Fruit fly (Drosophila melanogaster) whole organism, embryonic: Measurements from ENCODE around the gene Cdk1.

Experiments
- B-H1 ChIP-seq: fragments of 200-800 bp; sonication (Bioruptor generic); IDR thresholded peaks from 3 replicates; pipeline ENCODE4 v1.3.6; 2022; ENCODE audit warnings: missing biosample characterization, missing genetic modification characterization
- Bgb ChIP-seq: fragments of 200-800 bp; sonication (Bioruptor generic); IDR thresholded peaks from 2 replicates; pipeline ENCODE4 v1.3.6; 2022; ENCODE audit warnings: missing biosample characterization, missing genetic modification characterization; ENCODE audit not compliant: partially characterized antibody
- Bteb2 ChIP-seq: fragments of 200-800 bp; sonication (Bioruptor generic); optimal IDR thresholded peaks from 2 replicates; lab custom pipeline; 2016; ENCODE audit warnings: missing biosample characterization, missing genetic modification characterization
- CG11560 ChIP-seq: fragments of 200-800 bp; sonication (Bioruptor generic); IDR thresholded peaks from 3 replicates; pipeline ENCODE4 v1.3.6; 2022; ENCODE audit warnings: missing biosample characterization, missing genetic modification characterization
- CG12071 ChIP-seq: fragments of 200-800 bp; sonication (Bioruptor generic); optimal IDR thresholded peaks from 3 replicates; lab custom pipeline; 2018; ENCODE audit warnings: missing biosample characterization, mild to moderate bottlenecking, missing genetic modification characterization
- CG12104 ChIP-seq: fragments of 200-800 bp; sonication (Bioruptor generic); optimal IDR thresholded peaks from 3 replicates; lab custom pipeline; 2016; ENCODE audit warnings: missing biosample characterization, missing genetic modification characterization
- CG12219 ChIP-seq: fragments of 200-800 bp; sonication (Bioruptor generic); optimal IDR thresholded peaks from 3 replicates; lab custom pipeline; 2018; ENCODE audit warnings: missing biosample characterization, mild to moderate bottlenecking, missing genetic modification characterization
- CG13894 ChIP-seq: fragments of 200-800 bp; sonication (Bioruptor generic); optimal IDR thresholded peaks from 3 replicates; lab custom pipeline; 2018; ENCODE audit warnings: missing biosample characterization, mild to moderate bottlenecking, missing genetic modification characterization, moderate library complexity
- CG15514 ChIP-seq: fragments of 200-800 bp; sonication (Bioruptor generic); optimal IDR thresholded peaks from 3 replicates; lab custom pipeline; 2017; ENCODE audit warnings: missing biosample characterization, missing genetic modification characterization, mild to moderate bottlenecking, moderate library complexity, missing genetic modification reagents
- CG18011 ChIP-seq: fragments of 200-800 bp; sonication (Bioruptor generic); optimal IDR thresholded peaks from 2 replicates; lab custom pipeline; 2017; ENCODE audit warnings: missing biosample characterization, missing genetic modification characterization, mild to moderate bottlenecking, moderate library complexity, missing genotype
- CG2678 ChIP-seq: fragments of 200-800 bp; sonication (Bioruptor generic); optimal IDR thresholded peaks from 3 replicates; lab custom pipeline; 2019; ENCODE audit warnings: missing biosample characterization, mild to moderate bottlenecking, missing genetic modification characterization, moderate library complexity
- CG31441 ChIP-seq: fragments of 200-800 bp; sonication (Bioruptor generic); IDR thresholded peaks from 2 replicates; pipeline ENCODE4 v1.3.6; 2022; ENCODE audit warnings: missing biosample characterization, missing genetic modification characterization
- CG32532 ChIP-seq: fragments of 200-800 bp; sonication (Bioruptor generic); IDR thresholded peaks from 2 replicates; pipeline ENCODE4 v1.3.6; 2022; ENCODE audit warnings: missing biosample characterization, missing genetic modification characterization
- CG7963 ChIP-seq: fragments of 200-800 bp; sonication (Bioruptor generic); IDR thresholded peaks from 3 replicates; pipeline ENCODE4 v1.3.6; 2022; ENCODE audit warnings: missing biosample characterization, missing genetic modification characterization; ENCODE audit not compliant: partially characterized antibody
- CG8924 ChIP-seq: fragments of 200-800 bp; optimal IDR thresholded peaks from 3 replicates; lab custom pipeline; 2019; ENCODE audit warnings: missing biosample characterization, mild to moderate bottlenecking, missing genetic modification characterization, moderate library complexity
- CG9727 ChIP-seq: fragments of 200-800 bp; sonication (Bioruptor generic); optimal IDR thresholded peaks from 3 replicates; lab custom pipeline; 2017; ENCODE audit warnings: missing biosample characterization, mild to moderate bottlenecking, missing genetic modification characterization
- CG9932 ChIP-seq: fragments of 200-800 bp; sonication (Bioruptor generic); IDR thresholded peaks from 2 replicates; pipeline ENCODE4 v1.3.6; 2022; ENCODE audit warnings: missing biosample characterization, missing genetic modification characterization
- CTCF ChIP-seq: fragments of 200-800 bp; sonication (Bioruptor generic); optimal IDR thresholded peaks from 2 replicates; lab custom pipeline; 2017; ENCODE audit warnings: missing biosample characterization, mild to moderate bottlenecking, missing genetic modification characterization, moderate library complexity
- Deaf1 ChIP-seq: fragments of 200-800 bp; optimal IDR thresholded peaks from 3 replicates; lab custom pipeline; 2019; ENCODE audit warnings: missing biosample characterization, mild to moderate bottlenecking, missing genetic modification characterization, moderate library complexity
- Doc3 ChIP-seq: fragments of 200-800 bp; sonication (Bioruptor generic); IDR thresholded peaks from 3 replicates; pipeline ENCODE4 v1.3.6; 2022; ENCODE audit warnings: missing biosample characterization, missing genetic modification characterization; ENCODE audit not compliant: partially characterized antibody
- Eip74EF ChIP-seq, 2 experiments: fragments of 200-800 bp in 1 of 2; fragments of >200 bp in 1 of 2; sonication (Bioruptor generic) in 1 of 2; optimal IDR thresholded peaks; 2 replicates each; lab custom pipeline; 2017 to 2019; ENCODE audit warnings: missing biosample characterization in 2 of 2, missing genetic modification characterization in 2 of 2, mild to moderate bottlenecking in 1 of 2, moderate library complexity in 1 of 2
- Gsc ChIP-seq: fragments of 200-800 bp; sonication (Bioruptor generic); IDR thresholded peaks from 2 replicates; pipeline ENCODE4 v1.3.6; 2022; ENCODE audit warnings: missing biosample characterization, missing genetic modification characterization
- HLH54F ChIP-seq: fragments of 200-800 bp; sonication (Bioruptor generic); optimal IDR thresholded peaks from 3 replicates; lab custom pipeline; 2016; ENCODE audit warnings: missing biosample characterization, missing genetic modification characterization
- HmgD ChIP-seq: fragments of 200-800 bp; sonication (Bioruptor generic); optimal IDR thresholded peaks from 3 replicates; lab custom pipeline; 2016; ENCODE audit warnings: missing biosample characterization, missing genetic modification characterization
- MBD-R2 ChIP-seq: fragments of 200-800 bp; sonication (Bioruptor generic); IDR thresholded peaks from 2 replicates; pipeline ENCODE4 v1.3.6; 2022; ENCODE audit warnings: missing biosample characterization, missing genetic modification characterization
- NC2β ChIP-seq: fragments of 200-800 bp; sonication (Bioruptor generic); optimal IDR thresholded peaks from 2 replicates; lab custom pipeline; 2016; ENCODE audit warnings: missing biosample characterization, missing genetic modification characterization
- Nf-YC ChIP-seq: fragments of 200-800 bp; optimal IDR thresholded peaks from 3 replicates; lab custom pipeline; 2019; ENCODE audit warnings: missing biosample characterization, mild to moderate bottlenecking, missing genetic modification characterization, moderate library complexity
- Rx ChIP-seq: fragments of 200-800 bp; sonication (Bioruptor generic); IDR thresholded peaks from 2 replicates; pipeline ENCODE4 v1.3.6; 2022; ENCODE audit warnings: missing biosample characterization, missing genetic modification characterization
- Scr ChIP-seq: fragments of 200-800 bp; sonication (Bioruptor generic); IDR thresholded peaks from 2 replicates; pipeline ENCODE4 v1.3.6; 2022; ENCODE audit warnings: missing biosample characterization, missing genetic modification characterization; ENCODE audit not compliant: partially characterized antibody
- Six4 ChIP-seq: fragments of 200-800 bp; sonication (Bioruptor generic); optimal IDR thresholded peaks from 2 replicates; lab custom pipeline; 2016; ENCODE audit warnings: missing biosample characterization, missing genetic modification characterization
- Sry-δ ChIP-seq: fragments of 200-800 bp; sonication (Bioruptor generic); optimal IDR thresholded peaks from 2 replicates; lab custom pipeline; 2016; ENCODE audit warnings: missing biosample characterization, missing genetic modification characterization
- Tbp ChIP-seq: fragments of >200 bp; optimal IDR thresholded peaks from 2 replicates; lab custom pipeline; 2018; ENCODE audit warnings: missing biosample characterization, missing genetic modification characterization
- ase ChIP-seq: fragments of 200-800 bp; sonication (Bioruptor generic); IDR thresholded peaks from 3 replicates; pipeline ENCODE4 v1.3.6; 2022; ENCODE audit warnings: missing biosample characterization, missing genetic modification characterization
- bigmax ChIP-seq: fragments of 200-800 bp; sonication (Bioruptor generic); optimal IDR thresholded peaks from 2 replicates; lab custom pipeline; 2018; ENCODE audit warnings: missing biosample characterization, mild to moderate bottlenecking, missing genetic modification characterization
- ems ChIP-seq: fragments of 200-800 bp; sonication (Bioruptor generic); optimal IDR thresholded peaks from 3 replicates; lab custom pipeline; 2016; ENCODE audit warnings: missing biosample characterization, missing genetic modification characterization
- eve ChIP-seq, 2 experiments: fragments of >200 bp; optimal IDR thresholded peaks; 2 replicates each; lab custom pipeline; 2017; ENCODE audit warnings: missing biosample characterization in 2 of 2, missing genetic modification characterization in 2 of 2
- exex ChIP-seq: fragments of 200-800 bp; sonication (Bioruptor generic); optimal IDR thresholded peaks from 4 replicates; lab custom pipeline; 2018; ENCODE audit warnings: missing biosample characterization, mild to moderate bottlenecking, missing genetic modification characterization, moderate library complexity
- gce ChIP-seq: fragments of 200-800 bp; sonication (Bioruptor generic); IDR thresholded peaks from 3 replicates; pipeline ENCODE4 v1.3.6; 2022; ENCODE audit warnings: missing biosample characterization, missing genetic modification characterization
- hkb ChIP-seq, 2 experiments: fragments of 200-800 bp in 1 of 2; fragments of >200 bp in 1 of 2; sonication (Bioruptor generic) in 1 of 2; IDR thresholded peaks in 1 of 2; optimal IDR thresholded peaks in 1 of 2; 2 replicates each; pipeline versions ENCODE4 v1.3.6 to Lab custom; 2017 to 2022; ENCODE audit warnings: missing biosample characterization in 1 of 2, missing genetic modification characterization in 1 of 2
- insv ChIP-seq, 2 experiments: fragments of 200-800 bp; sonication (Bioruptor generic); optimal IDR thresholded peaks; 3 replicates each; lab custom pipeline; 2016 to 2018; ENCODE audit warnings: missing biosample characterization in 2 of 2, missing genetic modification characterization in 2 of 2
- ken ChIP-seq: fragments of 200-800 bp; sonication (Bioruptor generic); IDR thresholded peaks from 3 replicates; pipeline ENCODE4 v1.3.6; 2022; ENCODE audit warnings: missing biosample characterization, missing genetic modification characterization
- p53 ChIP-seq: fragments of 200-800 bp; sonication (Bioruptor generic); optimal IDR thresholded peaks from 2 replicates; lab custom pipeline; 2016; ENCODE audit warnings: missing biosample characterization, missing genetic modification characterization
- pb ChIP-seq: fragments of 200-800 bp; sonication (Bioruptor generic); optimal IDR thresholded peaks from 3 replicates; lab custom pipeline; 2016; ENCODE audit warnings: missing biosample characterization, missing genetic modification characterization
- sob ChIP-seq: fragments of 200-800 bp; sonication (Bioruptor generic); IDR thresholded peaks from 2 replicates; pipeline ENCODE4 v1.3.6; 2022; ENCODE audit warnings: missing biosample characterization, missing genetic modification characterization
- sqz ChIP-seq: fragments of 200-800 bp; sonication (Bioruptor generic); optimal IDR thresholded peaks from 3 replicates; lab custom pipeline; 2018; ENCODE audit warnings: missing biosample characterization, mild to moderate bottlenecking, missing genetic modification characterization
- tap ChIP-seq: fragments of 200-800 bp; optimal IDR thresholded peaks from 3 replicates; lab custom pipeline; 2019; ENCODE audit warnings: missing biosample characterization, mild to moderate bottlenecking, missing genetic modification characterization, moderate library complexity
- tgo ChIP-seq: fragments of 200-800 bp; sonication (Bioruptor generic); IDR thresholded peaks from 3 replicates; pipeline ENCODE4 v1.3.6; 2022; ENCODE audit warnings: missing biosample characterization, missing genetic modification characterization
- vvl ChIP-seq: fragments of 200-800 bp; sonication (Bioruptor generic); IDR thresholded peaks from 2 replicates; pipeline ENCODE4 v1.3.6; 2022; ENCODE audit warnings: missing biosample characterization, missing genetic modification characterization

Gene Cdk1

DNA sequence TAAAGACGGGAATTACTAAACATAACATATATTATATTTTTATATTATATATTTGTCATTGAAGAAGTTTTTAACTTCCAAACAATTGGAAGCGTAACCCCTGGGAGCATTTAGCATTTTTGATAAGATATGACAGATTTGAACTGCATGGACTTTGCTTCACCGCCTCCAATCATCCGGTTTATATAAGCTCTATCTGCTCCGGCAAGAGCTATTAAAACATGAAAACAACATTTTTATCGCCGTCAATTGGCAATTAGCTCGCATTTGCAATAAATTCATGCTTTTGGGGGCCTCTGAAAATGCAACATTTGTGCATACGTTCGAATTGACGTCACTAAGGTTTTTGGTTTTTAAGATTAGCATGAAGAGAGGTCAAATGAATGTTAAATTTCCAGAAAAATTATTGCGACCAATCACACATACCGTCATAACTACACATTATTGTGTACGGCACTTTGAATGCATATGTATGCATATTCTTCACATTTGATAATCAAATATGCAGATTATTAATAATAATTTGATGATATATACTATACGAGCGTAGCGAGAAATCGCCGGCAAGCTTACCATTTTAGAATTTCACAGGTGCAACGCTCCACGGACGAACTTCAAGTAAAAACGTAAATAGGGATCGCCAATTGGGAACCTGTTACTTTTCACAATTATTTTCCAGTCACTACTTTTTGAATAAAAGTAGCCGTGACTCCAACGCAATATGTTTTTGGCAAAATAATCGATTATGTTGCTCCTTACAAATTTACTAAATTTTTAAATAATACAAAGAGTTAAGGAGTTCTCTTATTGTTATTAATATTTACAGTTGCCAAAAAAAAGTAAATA is 9.8 kb upstream of the Cdk1 start, which contains the start of gene Mdh1 (continued):
- TF ChIP-seq Rx (GFP tag; lab: Robert Waterston, UW) (no peak), HmgD (no peak), Six4 (GFP tag; lab: Kevin White, UChicago) (no peak), Scr (GFP tag; lab: Robert Waterston, UW) (0 out of 2 replicates have a peak, but pooled peaks have one; percentile 35), CG31441 (GFP tag; lab: Robert Waterston, UW) (peak; percentile 97), Eip74EF (GFP tag; optimal IDR thresholded peaks at IDR 0.05; lab: Kevin White, UChicago) (no peak), HLH54F (GFP tag; lab: Kevin White, UChicago) (no peak), Gsc (no peak), Nf-YC (tag; lab: Kevin White, UChicago) (peak; percentile 29), insv (GFP tag; optimal IDR thresholded peaks at IDR 0.05; lab: Kevin White, UChicago) (peak in 1 of 2 experiments; percentile 43), vvl (peak; percentile 7; the same call in 1 of the 2 replicates), tap (tag; lab: Kevin White, UChicago) (no peak), sqz (GFP tag; lab: Kevin White, UChicago) (no peak), tgo (GFP tag; lab: Robert Waterston, UW) (no peak), CG15514 (peak; percentile 72), Bteb2 (no peak), Bgb (no peak; the same call in 1 of the 2 replicates)

DNA sequence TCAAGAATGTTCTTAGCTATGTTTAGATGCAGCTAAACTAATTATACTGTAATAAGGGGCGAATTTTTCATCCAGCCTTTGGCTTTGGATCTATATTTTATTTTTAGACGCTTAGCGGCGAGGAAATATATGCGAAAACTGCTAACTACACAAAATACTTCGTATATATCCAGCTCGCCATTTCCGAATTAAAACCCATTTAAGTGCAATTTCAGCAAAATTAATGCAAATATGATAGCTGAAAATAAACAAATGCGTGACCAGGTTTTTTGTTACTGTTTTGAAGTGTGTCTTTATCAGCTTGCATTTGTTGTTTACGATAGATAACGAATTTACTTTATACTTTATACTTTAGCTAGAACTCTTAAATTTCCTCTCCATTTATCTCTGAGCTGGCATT is 9.0 kb upstream of the Cdk1 start:
- peak in 1 of 2 experiments; percentile 13 for TF ChIP-seq eve (GFP tag; optimal IDR thresholded peaks at IDR 0.05; lab: Kevin White, UChicago)
- TF ChIP-seq CG9932 (GFP tag; lab: Robert Waterston, UW), result no peak

DNA sequence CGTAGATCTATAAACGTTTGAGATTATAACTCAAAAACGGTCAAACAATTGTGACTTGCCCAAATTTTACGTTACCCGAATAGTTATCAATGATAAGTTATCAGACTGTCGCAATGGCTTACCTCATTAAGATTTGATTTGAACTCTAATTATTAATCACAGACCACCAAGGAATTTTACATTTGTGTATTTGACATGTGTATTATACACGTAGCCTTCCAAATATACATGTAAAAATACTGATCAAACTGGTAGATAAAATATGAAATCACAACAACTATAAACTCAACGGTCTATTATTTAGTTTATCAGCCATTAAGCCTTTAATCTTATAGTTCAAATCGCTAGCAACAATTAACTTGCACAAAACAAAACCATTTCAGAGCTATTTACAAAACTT is 7.4 kb upstream of the Cdk1 start:
- no peak for TF ChIP-seq NC2β (GFP tag; lab: Kevin White, UChicago)
- TF ChIP-seq Deaf1, result no peak
- TF ChIP-seq bigmax (GFP tag; lab: Kevin White, UChicago), result no peak
- TF ChIP-seq Doc3, result no peak
- no peak for TF ChIP-seq hkb (optimal IDR thresholded peaks at IDR 0.05; lab: Kevin White, UChicago)
- no peak for TF ChIP-seq hkb (GFP tag; IDR thresholded peaks at IDR 0.05; lab: Robert Waterston, UW)
- no peak for TF ChIP-seq p53
- TF ChIP-seq Tbp (GFP tag; lab: Kevin White, UChicago), result no peak
- no peak for TF ChIP-seq CG12071
- TF ChIP-seq gce (GFP tag; lab: Robert Waterston, UW), result no peak
- TF ChIP-seq CG11560 (tag; lab: Robert Waterston, UW), result no peak
- TF ChIP-seq CG12219 (GFP tag; lab: Kevin White, UChicago), result no peak
- TF ChIP-seq CG32532 (GFP tag; lab: Robert Waterston, UW), result no peak
- TF ChIP-seq pb, result no peak
- TF ChIP-seq CG18011 (GFP tag; lab: Kevin White, UChicago), result no peak
- TF ChIP-seq sob (GFP tag; lab: Robert Waterston, UW), result no peak
- TF ChIP-seq ase (GFP tag; lab: Robert Waterston, UW), result no peak
- no peak for TF ChIP-seq CG9727 (GFP tag; lab: Kevin White, UChicago)
- TF ChIP-seq Sry-δ, result no peak
- no peak for TF ChIP-seq B-H1 (GFP tag; lab: Robert Waterston, UW)
- no peak for TF ChIP-seq CG8924 (tag; lab: Kevin White, UChicago)
- no peak for TF ChIP-seq ken (GFP tag; lab: Robert Waterston, UW)
- TF ChIP-seq CG13894 (tag; lab: Kevin White, UChicago), result no peak
- TF ChIP-seq MBD-R2 (GFP tag; lab: Robert Waterston, UW), result no peak
- no peak for TF ChIP-seq CG2678 (tag; lab: Kevin White, UChicago)
- TF ChIP-seq CTCF (GFP tag; lab: Kevin White, UChicago), result peak; percentile 4
- TF ChIP-seq exex, result peak; percentile 96
- no peak for TF ChIP-seq CG7963
- no peak for TF ChIP-seq CG12104 (GFP tag; lab: Kevin White, UChicago)
- no peak for TF ChIP-seq ems
